Fruit fly (Drosophila melanogaster) whole organism: ENCODE results near the gene CG13700.

Experiments used
- CG8478 ChIP-seq: fragments of >200 bp; optimal IDR thresholded peaks from 2 replicates; lab custom pipeline; 2018; ENCODE audit warnings: inconsistent platforms
- Dll ChIP-seq: fragments of >200 bp; optimal IDR thresholded peaks from 2 replicates; lab custom pipeline; 2017
- EcR ChIP-seq, 2 experiments: fragments of >200 bp; optimal IDR thresholded peaks; 2 replicates each; lab custom pipeline; 2017; ENCODE audit warnings: missing biosample characterization in 2 of 2, missing genetic modification characterization in 2 of 2, missing genetic modification reagents in 2 of 2
- usp ChIP-seq: fragments of >200 bp; optimal IDR thresholded peaks from 2 replicates; lab custom pipeline; 2017; ENCODE audit warnings: missing biosample characterization, missing genetic modification characterization, mixed read lengths

- TF ChIP-seq CG8478 (lab: Kevin White, UChicago), result no peak
- TF ChIP-seq EcR (GFP tag; optimal IDR thresholded peaks at IDR 0.05; lab: Kevin White, UChicago), result no peak
- TF ChIP-seq usp (GFP tag; lab: Kevin White, UChicago), result no peak
- no peak for TF ChIP-seq Dll (lab: Kevin White, UChicago)
Observed at dm6 chr3L:18334253-18334652, 33.2 kb upstream of the CG13700 start.
